Worm (Caenorhabditis elegans) whole organism, late embryonic: ENCODE measurements around the gene T22E5.6.

Source experiments
- K02D7.2 ChIP-seq: sonication (generic microtip); optimal IDR thresholded peaks from 2 replicates; lab custom pipeline; 2017; ENCODE audit warnings: mild to moderate bottlenecking, missing genetic modification characterization, missing compliant biosample characterization
- K09A11.1 ChIP-seq: sonication (generic microtip); optimal IDR thresholded peaks from 2 replicates; lab custom pipeline; 2017; ENCODE audit warnings: antibody characterized with exemption, mild to moderate bottlenecking, missing genetic modification characterization, missing compliant biosample characterization; ENCODE audit not compliant: insufficient read depth
- T23F11.4 ChIP-seq: fragments of 200-800 bp; sonication (Bioruptor generic); optimal IDR thresholded peaks from 2 replicates; lab custom pipeline; 2018; ENCODE audit warnings: mild to moderate bottlenecking, missing genetic modification characterization, missing compliant biosample characterization
- Y22D7AL.16 ChIP-seq: sonication (generic microtip); optimal IDR thresholded peaks from 2 replicates; lab custom pipeline; 2016; ENCODE audit warnings: missing genetic modification characterization, missing compliant biosample characterization
- ahr-1 ChIP-seq: sonication (generic microtip); optimal IDR thresholded peaks from 2 replicates; lab custom pipeline; 2016; ENCODE audit warnings: missing genetic modification characterization, missing compliant biosample characterization
- ama-1 ChIP-seq: fragments of 150-350 bp; optimal IDR thresholded peaks from 2 replicates; lab custom pipeline; 2014
- ceh-14 ChIP-seq: sonication (generic microtip); optimal IDR thresholded peaks from 2 replicates; lab custom pipeline; 2016; ENCODE audit warnings: missing genotype, missing genetic modification characterization, missing compliant biosample characterization
- ceh-30 ChIP-seq: fragments of 150-350 bp; optimal IDR thresholded peaks from 2 replicates; lab custom pipeline; 2014; ENCODE audit warnings: missing biosample characterization, missing genetic modification characterization
- ceh-45 ChIP-seq: fragments of 200-800 bp; sonication (Bioruptor generic); IDR thresholded peaks from 2 replicates; pipeline ENCODE4 v1.3.6; 2022; ENCODE audit warnings: missing genetic modification reagents, missing genetic modification characterization, missing compliant biosample characterization
- ceh-48 ChIP-seq: sonication (generic microtip); optimal IDR thresholded peaks from 2 replicates; lab custom pipeline; 2016; ENCODE audit warnings: missing genetic modification characterization, inconsistent platforms, missing compliant biosample characterization
- ceh-9 ChIP-seq: sonication (generic microtip); optimal IDR thresholded peaks from 2 replicates; lab custom pipeline; 2016; ENCODE audit warnings: mild to moderate bottlenecking, missing genetic modification characterization, inconsistent platforms, missing compliant biosample characterization
- che-1 ChIP-seq: sonication (generic microtip); optimal IDR thresholded peaks from 2 replicates; lab custom pipeline; 2016; ENCODE audit warnings: mild to moderate bottlenecking, missing genetic modification characterization, missing compliant biosample characterization
- dve-1 ChIP-seq: sonication (generic microtip); optimal IDR thresholded peaks from 2 replicates; lab custom pipeline; 2017; ENCODE audit warnings: antibody characterized with exemption, mild to moderate bottlenecking, missing genetic modification characterization, missing compliant biosample characterization
- elt-4 ChIP-seq: sonication (generic microtip); optimal IDR thresholded peaks from 2 replicates; lab custom pipeline; 2016; ENCODE audit warnings: missing genetic modification characterization, missing compliant biosample characterization
- ets-4 ChIP-seq: sonication (generic microtip); optimal IDR thresholded peaks from 2 replicates; lab custom pipeline; 2016; ENCODE audit warnings: missing genetic modification characterization, missing compliant biosample characterization
- fax-1 ChIP-seq: sonication (generic microtip); optimal IDR thresholded peaks from 2 replicates; lab custom pipeline; 2016; ENCODE audit warnings: missing genotype, missing genetic modification characterization, missing compliant biosample characterization
- fkh-10 ChIP-seq: fragments of 150-350 bp; optimal IDR thresholded peaks from 2 replicates; lab custom pipeline; 2014; ENCODE audit warnings: missing biosample characterization, missing genetic modification reagents, missing genetic modification characterization
- gmeb-2 ChIP-seq: sonication (generic microtip); optimal IDR thresholded peaks from 2 replicates; lab custom pipeline; 2016; ENCODE audit warnings: missing genetic modification characterization, inconsistent platforms, missing compliant biosample characterization
- hlh-13 ChIP-seq: fragments of 200-800 bp; sonication (Bioruptor generic); optimal IDR thresholded peaks from 2 replicates; lab custom pipeline; 2018; ENCODE audit warnings: mild to moderate bottlenecking, missing genetic modification characterization, missing compliant biosample characterization
- hlh-15 ChIP-seq: sonication (generic microtip); optimal IDR thresholded peaks from 2 replicates; lab custom pipeline; 2016; ENCODE audit warnings: missing genetic modification characterization, missing compliant biosample characterization
- hlh-8 ChIP-seq: sonication (generic microtip); optimal IDR thresholded peaks from 2 replicates; lab custom pipeline; 2016; ENCODE audit warnings: missing genotype, missing genetic modification characterization, missing compliant biosample characterization
- madf-2 ChIP-seq: sonication (generic microtip); optimal IDR thresholded peaks from 2 replicates; lab custom pipeline; 2017; ENCODE audit warnings: missing genetic modification characterization, missing compliant biosample characterization
- nfya-1 ChIP-seq: sonication (generic microtip); optimal IDR thresholded peaks from 2 replicates; lab custom pipeline; 2017; ENCODE audit warnings: missing genetic modification characterization, mild to moderate bottlenecking, missing compliant biosample characterization, antibody characterized with exemption, moderate library complexity
- nhr-232 ChIP-seq: sonication (generic microtip); optimal IDR thresholded peaks from 2 replicates; lab custom pipeline; 2016; ENCODE audit warnings: missing genetic modification characterization, missing compliant biosample characterization
- pag-3 ChIP-seq: sonication (generic microtip); optimal IDR thresholded peaks from 2 replicates; lab custom pipeline; 2016; ENCODE audit warnings: missing compliant biosample characterization, missing genetic modification characterization, borderline replicate concordance
- pat-9 ChIP-seq: fragments of 200-800 bp; sonication (Bioruptor generic); optimal IDR thresholded peaks from 2 replicates; lab custom pipeline; 2018; ENCODE audit warnings: mild to moderate bottlenecking, missing genetic modification characterization, moderate library complexity, missing compliant biosample characterization
- pax-1 ChIP-seq: fragments of 150-350 bp; optimal IDR thresholded peaks from 2 replicates; lab custom pipeline; 2014; ENCODE audit warnings: missing biosample characterization, missing genetic modification characterization
- pqm-1 ChIP-seq: sonication (generic microtip); optimal IDR thresholded peaks from 2 replicates; lab custom pipeline; 2016; ENCODE audit warnings: missing genetic modification characterization, missing compliant biosample characterization
- ref-2 ChIP-seq: sonication (generic microtip); optimal IDR thresholded peaks from 2 replicates; lab custom pipeline; 2016; ENCODE audit warnings: missing genetic modification characterization, missing compliant biosample characterization
- rnt-1 ChIP-seq: sonication (generic microtip); optimal IDR thresholded peaks from 2 replicates; lab custom pipeline; 2016; ENCODE audit warnings: missing genetic modification characterization, missing compliant biosample characterization
- sox-2 ChIP-seq: fragments of 200-800 bp; sonication (Bioruptor generic); IDR thresholded peaks from 2 replicates; pipeline ENCODE4 v1.3.6; 2022; ENCODE audit warnings: missing genetic modification reagents, missing genetic modification characterization, missing compliant biosample characterization
- syd-9 ChIP-seq: sonication (generic microtip); optimal IDR thresholded peaks from 2 replicates; lab custom pipeline; 2016; ENCODE audit warnings: mild to moderate bottlenecking, missing genetic modification characterization, moderate library complexity, missing compliant biosample characterization
- unc-3 ChIP-seq, 2 experiments: fragments of 200-800 bp in 1 of 2; sonication (Bioruptor generic) in 1 of 2; sonication (generic microtip) in 1 of 2; conservative IDR thresholded peaks in 1 of 2; optimal IDR thresholded peaks in 1 of 2; 2 replicates each; pipeline versions ENCODE4 v1.3.6 to Lab custom; 2016 to 2022; ENCODE audit warnings: missing compliant biosample characterization in 2 of 2, missing genetic modification characterization in 2 of 2, missing genetic modification reagents in 1 of 2
- unc-55 ChIP-seq: sonication (generic microtip); optimal IDR thresholded peaks from 2 replicates; lab custom pipeline; 2017; ENCODE audit warnings: missing biosample characterization, missing genetic modification reagents, missing genetic modification characterization

The T22E5.6 gene

DNA sequence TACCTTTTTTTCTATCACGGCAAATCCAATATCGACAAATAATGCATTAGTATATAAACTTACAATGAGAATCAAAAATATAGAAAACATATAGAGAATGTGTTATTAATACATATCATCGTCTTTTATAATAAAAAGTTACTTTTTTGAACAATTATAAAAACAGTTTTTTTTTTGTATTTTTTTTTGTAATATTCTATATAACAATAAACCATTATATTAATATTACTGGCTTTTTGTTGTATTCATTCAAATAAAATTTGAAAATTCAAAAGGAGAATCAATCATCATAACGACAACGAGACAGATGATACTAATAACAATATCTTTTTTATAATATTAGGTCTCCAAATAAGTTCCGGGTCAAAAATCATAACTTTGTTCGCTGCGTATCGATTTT lies 21.3 kb upstream of the T22E5.6 start, which contains the start of gene K10C2.8:
Gene K10C2.8 (minus strand): TSS at position 101 of the 400 bp plus-strand sequence.
- TF ChIP-seq che-1 (tag; lab: Kevin White, UChicago) (no peak), fkh-10 (no peak), elt-4 (tag; lab: Kevin White, UChicago) (no peak), sox-2 (GFP tag; lab: Robert Waterston, UW) (no peak)
- TF ChIP-seq, all 69 proteins: peak for 0

DNA sequence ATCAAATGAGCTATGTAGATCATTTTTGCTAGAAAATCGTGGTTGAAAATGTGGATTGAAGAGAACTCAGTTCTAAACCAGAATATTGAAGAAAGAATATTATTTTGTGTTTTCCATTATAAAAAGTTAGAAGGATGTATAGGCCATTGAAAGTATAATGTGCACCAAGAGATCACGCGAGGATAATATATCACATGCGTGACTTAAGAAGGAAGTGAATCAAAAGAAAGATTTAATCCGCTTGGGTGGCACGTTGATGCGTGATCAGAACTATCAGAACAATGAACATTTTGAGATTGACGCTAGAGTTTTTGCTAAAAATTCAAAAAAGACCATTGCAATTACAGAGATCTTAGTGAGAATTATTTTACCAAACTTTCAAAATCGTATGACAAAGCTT lies 19.6 kb upstream of the T22E5.6 start:
- no peak for TF ChIP-seq ceh-45 (GFP tag; lab: Robert Waterston, UW)
- no peak for TF ChIP-seq pat-9 (tag; lab: Kevin White, UChicago)
- no peak for TF ChIP-seq dve-1 (tag; lab: Kevin White, UChicago)
- no peak for TF ChIP-seq fax-1 (tag; lab: Kevin White, UChicago)
- TF ChIP-seq madf-2 (tag; lab: Kevin White, UChicago), result no peak
- no peak for TF ChIP-seq che-1 (tag; lab: Kevin White, UChicago)

DNA sequence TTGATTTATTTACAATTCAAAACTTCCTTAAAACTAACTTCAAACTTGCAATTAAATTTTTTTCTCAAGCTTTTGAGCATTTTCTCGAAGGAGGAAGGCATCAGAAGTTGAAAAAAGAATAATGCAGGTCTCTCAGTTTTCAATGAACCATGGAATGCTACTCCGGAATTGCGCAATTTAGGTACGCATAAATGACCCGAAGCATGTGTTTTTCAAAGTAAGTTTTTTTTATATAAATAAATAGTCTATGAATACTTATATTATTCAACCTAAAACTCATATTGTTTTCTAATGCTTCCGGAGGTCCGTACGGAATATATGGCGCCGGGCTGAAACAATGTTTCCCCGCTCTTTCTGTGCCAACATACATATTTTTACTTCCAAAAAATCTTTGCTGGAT lies 17.5 kb upstream of the T22E5.6 start, which contains the start of gene K10C2.2:
Gene K10C2.2 (minus strand): TSS at position 101 of the 400 bp plus-strand sequence.
- TF ChIP-seq hlh-15, result no peak
- no peak for TF ChIP-seq ceh-9 (tag; lab: Kevin White, UChicago)
- no peak for TF ChIP-seq hlh-13 (GFP tag; lab: Kevin White, UChicago)
- TF ChIP-seq ref-2 (tag; lab: Kevin White, UChicago), result no peak
- TF ChIP-seq ceh-45 (GFP tag; lab: Robert Waterston, UW), result no peak
- TF ChIP-seq K02D7.2 (tag; lab: Kevin White, UChicago), result no peak
- no peak for TF ChIP-seq gmeb-2 (tag; lab: Kevin White, UChicago)
- no peak for TF ChIP-seq syd-9 (tag; lab: Kevin White, UChicago)
- no peak for TF ChIP-seq T23F11.4 (GFP tag; lab: Kevin White, UChicago)
- no peak for TF ChIP-seq pag-3 (tag; lab: Kevin White, UChicago)
- no peak for TF ChIP-seq hlh-8 (tag; lab: Kevin White, UChicago)
- TF ChIP-seq ahr-1, result no peak
- no peak for TF ChIP-seq K09A11.1 (tag; lab: Kevin White, UChicago)
- TF ChIP-seq pqm-1, result no peak

DNA sequence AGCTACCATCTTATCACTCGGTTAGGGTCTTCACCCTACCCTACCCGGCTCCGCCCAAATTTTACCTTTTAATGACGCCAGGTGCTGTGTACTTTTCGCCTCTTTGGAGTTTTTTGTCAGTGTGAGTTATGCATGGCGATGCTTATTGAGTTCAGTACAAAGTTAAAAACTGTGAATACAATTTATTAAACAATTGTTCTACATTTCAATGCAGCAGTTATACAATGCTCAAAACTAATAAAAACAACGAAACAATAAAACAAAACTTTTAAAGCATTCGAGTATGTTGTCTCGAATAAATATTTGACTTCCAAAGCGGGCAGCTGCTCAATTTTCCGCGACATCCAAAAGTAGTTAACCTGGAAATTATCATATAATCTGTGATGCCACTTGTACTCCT lies 14.3 kb upstream of the T22E5.6 start, which contains the start of gene ctsa-2:
Gene ctsa-2 (minus strand): TSS at position 101 of the 400 bp plus-strand sequence.
- TF ChIP-seq hlh-8 (tag; lab: Kevin White, UChicago) (no peak), ets-4 (no peak), unc-3 (GFP tag; conservative IDR thresholded peaks at IDR 0.05; lab: Robert Waterston, UW) (no peak), unc-3 (tag; optimal IDR thresholded peaks at IDR 0.05; lab: Kevin White, UChicago) (no peak), nfya-1 (no peak), unc-55 (GFP tag; lab: Kevin White, UChicago) (no peak), pax-1 (tag; lab: Kevin White, UChicago) (no peak), pat-9 (tag; lab: Kevin White, UChicago) (no peak), rnt-1 (tag; lab: Kevin White, UChicago) (no peak), che-1 (tag; lab: Kevin White, UChicago) (no peak), Y22D7AL.16 (tag; lab: Kevin White, UChicago) (no peak)

DNA sequence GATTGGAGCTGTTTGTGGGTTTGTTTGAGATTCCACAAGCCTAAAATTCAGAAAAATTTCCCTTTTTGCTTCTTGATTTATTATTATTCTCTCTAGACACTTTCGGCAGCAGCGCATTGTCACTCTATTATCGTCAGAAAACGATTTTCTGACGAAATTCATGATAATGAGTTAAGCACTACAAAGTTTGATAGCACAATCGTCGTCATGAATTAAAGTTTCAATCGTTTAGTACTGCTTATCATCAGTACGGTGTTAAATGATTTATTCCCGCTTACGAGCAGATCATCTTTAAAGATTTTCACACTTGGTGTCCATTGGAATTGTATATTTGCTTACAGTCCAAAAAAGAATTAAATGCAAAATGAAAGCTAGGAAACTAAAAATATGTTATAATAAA lies 13.3 kb upstream of the T22E5.6 start:
- TF ChIP-seq ceh-30 (no peak), nhr-232 (tag; lab: Kevin White, UChicago) (no peak), ama-1 (lab: Kevin White, UChicago) (no peak), T23F11.4 (GFP tag; lab: Kevin White, UChicago) (no peak), ceh-14 (tag; lab: Kevin White, UChicago) (no peak), ceh-48 (tag; lab: Kevin White, UChicago) (no peak)
- TF ChIP-seq, all 69 proteins: peak for 0
